Worm (Caenorhabditis elegans): ENCODE data around the gene rps-1.

DNA sequence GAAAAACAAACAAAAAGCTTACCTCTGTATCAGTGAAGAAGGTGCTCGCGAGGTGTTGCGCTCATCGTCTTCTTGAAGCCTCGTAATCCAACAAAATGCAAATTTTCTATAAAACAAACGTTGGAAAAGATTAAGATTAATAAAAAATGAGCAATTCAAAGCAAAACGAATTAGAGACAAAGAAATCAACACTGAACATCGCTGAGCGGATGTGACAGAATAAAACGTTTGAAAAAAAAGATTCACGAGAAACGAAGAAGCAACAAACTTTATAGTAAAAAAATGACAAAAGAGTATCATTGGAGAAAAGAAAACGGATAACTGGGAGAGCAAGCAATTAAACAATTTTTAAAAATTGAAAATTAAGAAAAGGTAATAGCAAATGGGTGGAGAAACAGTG lies 23.2 kb downstream of the rps-1 start, which contains the start of the genes C07G2.5 and atf-7:
- TF ChIP-seq egl-27 (tag; optimal IDR thresholded peaks at IDR 0.05) (no peak), nhr-76 (tag; optimal IDR thresholded peaks at IDR 0.05) (no peak), dmd-9 (GFP tag; IDR thresholded peaks at IDR 0.05) (no peak), mdl-1 (tag; optimal IDR thresholded peaks at IDR 0.05) (no peak), aly-2 (tag; optimal IDR thresholded peaks at IDR 0.05) (no peak), Y5F2A.4 (GFP tag; optimal IDR thresholded peaks at IDR 0.05) (no peak)

Data from whole organism, L4 larva.